Worm (Caenorhabditis elegans) whole organism, mixed stage, embryonic: ENCODE results near the gene ceh-27.

ENCODE experiments used
- bed-3 ChIP-seq: fragments of 200-800 bp; sonication (Bioruptor generic); optimal IDR thresholded peaks from 3 replicates; lab custom pipeline; 2018; ENCODE audit warnings: mild to moderate bottlenecking, missing genetic modification characterization, moderate library complexity, missing compliant biosample characterization
- blmp-1 ChIP-seq: fragments of 150-350 bp; optimal IDR thresholded peaks from 2 replicates; lab custom pipeline; 2014; ENCODE audit warnings: missing biosample characterization, missing genetic modification characterization
- ceh-43 ChIP-seq: fragments of 200-800 bp; sonication (Bioruptor generic); optimal IDR thresholded peaks from 2 replicates; lab custom pipeline; 2018; ENCODE audit warnings: mild to moderate bottlenecking, missing genetic modification characterization, moderate library complexity, missing compliant biosample characterization
- ham-2 ChIP-seq: fragments of 200-800 bp; sonication (Bioruptor generic); optimal IDR thresholded peaks from 2 replicates; lab custom pipeline; 2018; ENCODE audit warnings: mild to moderate bottlenecking, missing genetic modification characterization, missing compliant biosample characterization
- nhr-76 ChIP-seq: sonication (generic microtip); optimal IDR thresholded peaks from 2 replicates; lab custom pipeline; 2017; ENCODE audit warnings: missing biosample characterization, missing genetic modification characterization
- sptf-1 ChIP-seq: sonication (generic microtip); optimal IDR thresholded peaks from 2 replicates; lab custom pipeline; 2017; ENCODE audit warnings: mild to moderate bottlenecking, missing genetic modification characterization, moderate library complexity, missing compliant biosample characterization

DNA sequence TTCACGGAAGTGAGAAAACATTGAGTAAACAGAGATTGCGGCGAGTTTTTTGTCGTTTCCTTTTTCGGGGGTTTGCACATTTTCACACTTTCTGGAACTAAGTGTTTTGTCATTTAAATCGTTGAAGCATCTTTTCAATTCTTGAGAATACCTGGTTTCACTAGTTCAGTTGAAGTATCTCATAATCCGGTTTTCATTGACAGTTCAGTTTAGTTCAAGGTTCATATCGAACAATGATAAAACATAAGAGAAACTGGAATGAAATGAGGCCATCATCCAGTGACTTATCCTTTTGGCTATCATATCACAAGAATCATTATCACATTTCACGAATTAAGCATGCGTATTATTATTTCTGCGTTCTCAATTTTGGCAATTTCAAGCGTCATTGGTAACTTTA is 2.3 kb upstream of the ceh-27 start, which contains the start of gene F46F3.3:
- no peak for TF ChIP-seq blmp-1 (tag; lab: Kevin White, UChicago)
- no peak for TF ChIP-seq nhr-76 (tag; lab: Kevin White, UChicago)
- no peak for TF ChIP-seq ceh-43 (GFP tag; lab: Kevin White, UChicago)
- no peak for TF ChIP-seq sptf-1 (tag; lab: Kevin White, UChicago)
- no peak for TF ChIP-seq ham-2 (GFP tag; lab: Kevin White, UChicago)
- TF ChIP-seq bed-3 (GFP tag; lab: Kevin White, UChicago): no peak
